Fruit fly (Drosophila melanogaster) whole organism, embryonic: ENCODE data around the gene CstF64.

Experiments used
- Antp ChIP-seq: fragments of 200-800 bp; sonication (Bioruptor generic); optimal IDR thresholded peaks from 3 replicates; lab custom pipeline; 2016; ENCODE audit warnings: missing biosample characterization, missing genetic modification characterization
- Atf3 ChIP-seq: fragments of 200-800 bp; sonication (Bioruptor generic); optimal IDR thresholded peaks from 3 replicates; lab custom pipeline; 2016; ENCODE audit warnings: missing biosample characterization, missing genetic modification characterization
- CG10209 ChIP-seq: fragments of 200-800 bp; sonication (Bioruptor generic); optimal IDR thresholded peaks from 3 replicates; lab custom pipeline; 2017; ENCODE audit warnings: missing biosample characterization, mild to moderate bottlenecking, missing genetic modification characterization, missing genetic modification reagents
- CG13287 ChIP-seq: fragments of 200-800 bp; sonication (Bioruptor generic); IDR thresholded peaks from 2 replicates; pipeline ENCODE4 v1.3.6; 2022; ENCODE audit warnings: missing biosample characterization, missing genetic modification characterization; ENCODE audit not compliant: partially characterized antibody
- CG13424 ChIP-seq: fragments of 200-800 bp; sonication (Bioruptor generic); optimal IDR thresholded peaks from 2 replicates; lab custom pipeline; 2019; ENCODE audit warnings: missing biosample characterization, mild to moderate bottlenecking, missing genetic modification characterization, moderate library complexity
- CG13624 ChIP-seq: fragments of 200-800 bp; sonication (Bioruptor generic); optimal IDR thresholded peaks from 2 replicates; lab custom pipeline; 2016; ENCODE audit warnings: missing biosample characterization, missing genetic modification characterization
- CG14710 ChIP-seq: fragments of 200-800 bp; sonication (Bioruptor generic); optimal IDR thresholded peaks from 3 replicates; lab custom pipeline; 2019; ENCODE audit warnings: missing biosample characterization, mild to moderate bottlenecking, missing genetic modification characterization, moderate library complexity
- CG15011 ChIP-seq: fragments of 200-800 bp; sonication (Bioruptor generic); optimal IDR thresholded peaks from 3 replicates; lab custom pipeline; 2018; ENCODE audit warnings: missing biosample characterization, mild to moderate bottlenecking, missing genetic modification characterization
- CG1603 ChIP-seq: fragments of 200-800 bp; sonication (Bioruptor generic); optimal IDR thresholded peaks from 2 replicates; lab custom pipeline; 2019; ENCODE audit warnings: missing biosample characterization, mild to moderate bottlenecking, missing genetic modification characterization, moderate library complexity
- CG16813 ChIP-seq: fragments of 200-800 bp; sonication (Bioruptor generic); IDR thresholded peaks from 3 replicates; pipeline ENCODE4 v1.3.6; 2022; ENCODE audit warnings: missing biosample characterization, missing genetic modification characterization; ENCODE audit not compliant: partially characterized antibody
- CG17829 ChIP-seq: fragments of 200-800 bp; optimal IDR thresholded peaks from 2 replicates; lab custom pipeline; 2019; ENCODE audit warnings: missing biosample characterization, mild to moderate bottlenecking, missing genetic modification characterization, moderate library complexity
- CG2120 ChIP-seq: fragments of 200-800 bp; sonication (Bioruptor generic); optimal IDR thresholded peaks from 3 replicates; lab custom pipeline; 2016; ENCODE audit warnings: missing biosample characterization, missing genetic modification characterization
- CG32772 ChIP-seq: fragments of 200-800 bp; sonication (Bioruptor generic); IDR thresholded peaks from 2 replicates; pipeline ENCODE4 v1.3.6; 2022; ENCODE audit warnings: missing biosample characterization, missing genetic modification characterization
- CG3407 ChIP-seq: fragments of 200-800 bp; sonication (Bioruptor generic); optimal IDR thresholded peaks from 2 replicates; lab custom pipeline; 2018; ENCODE audit warnings: missing biosample characterization, mild to moderate bottlenecking, missing genetic modification characterization
- CG42726 ChIP-seq: fragments of 200-800 bp; sonication (Bioruptor generic); IDR thresholded peaks from 2 replicates; pipeline ENCODE4 v1.3.6; 2022; ENCODE audit warnings: missing biosample characterization, missing genetic modification characterization; ENCODE audit not compliant: partially characterized antibody
- CG5953 ChIP-seq: fragments of 200-800 bp; sonication (Bioruptor generic); IDR thresholded peaks from 2 replicates; pipeline ENCODE4 v1.3.6; 2022; ENCODE audit warnings: missing biosample characterization, missing genetic modification characterization
- Dbx ChIP-seq: fragments of 200-800 bp; sonication (Bioruptor generic); IDR thresholded peaks from 3 replicates; pipeline ENCODE4 v1.3.6; 2022; ENCODE audit warnings: missing biosample characterization, missing genetic modification characterization
- Elba2 ChIP-seq: fragments of 200-800 bp; sonication (Bioruptor generic); optimal IDR thresholded peaks from 3 replicates; lab custom pipeline; 2016; ENCODE audit warnings: missing biosample characterization, missing genetic modification characterization
- Ets65A ChIP-seq: fragments of 200-800 bp; sonication (Bioruptor generic); peaks from one replicate; lab custom pipeline; 2016; ENCODE audit warnings: missing biosample characterization, missing genetic modification characterization
- H15 ChIP-seq: fragments of 200-800 bp; sonication (Bioruptor generic); IDR thresholded peaks from 3 replicates; pipeline ENCODE4 v1.3.6; 2022; ENCODE audit warnings: missing biosample characterization, missing genetic modification characterization
- HmgZ ChIP-seq: fragments of 200-800 bp; sonication (Bioruptor generic); optimal IDR thresholded peaks from 2 replicates; lab custom pipeline; 2018; ENCODE audit warnings: missing biosample characterization, mild to moderate bottlenecking, missing genetic modification characterization
- Hsf ChIP-seq: fragments of 200-800 bp; sonication (Bioruptor generic); optimal IDR thresholded peaks from 3 replicates; lab custom pipeline; 2016; ENCODE audit warnings: missing biosample characterization, missing genetic modification characterization
- NK7.1 ChIP-seq: fragments of 200-800 bp; sonication (Bioruptor generic); optimal IDR thresholded peaks from 3 replicates; lab custom pipeline; 2016; ENCODE audit warnings: missing biosample characterization, missing genetic modification characterization
- Oaz ChIP-seq: fragments of 200-800 bp; sonication (Bioruptor generic); IDR thresholded peaks from 2 replicates; pipeline ENCODE4 v1.3.6; 2022; ENCODE audit warnings: missing biosample characterization, missing genetic modification characterization
- Opbp ChIP-seq: fragments of 200-800 bp; sonication (Bioruptor generic); IDR thresholded peaks from 3 replicates; pipeline ENCODE4 v1.3.6; 2022; ENCODE audit warnings: missing biosample characterization, missing genetic modification characterization; ENCODE audit not compliant: partially characterized antibody
- PHDP ChIP-seq: fragments of 200-800 bp; sonication (Bioruptor generic); optimal IDR thresholded peaks from 3 replicates; lab custom pipeline; 2018; ENCODE audit warnings: missing biosample characterization, mild to moderate bottlenecking, missing genetic modification characterization, moderate library complexity
- Six4 ChIP-seq: fragments of 200-800 bp; sonication (Bioruptor generic); optimal IDR thresholded peaks from 2 replicates; lab custom pipeline; 2016; ENCODE audit warnings: missing biosample characterization, missing genetic modification characterization
- en ChIP-seq: fragments of 200-800 bp; sonication (Bioruptor generic); optimal IDR thresholded peaks from 2 replicates; lab custom pipeline; 2016; ENCODE audit warnings: missing biosample characterization, missing genetic modification characterization
- esg ChIP-seq: fragments of 200-800 bp; sonication (Bioruptor generic); conservative IDR thresholded peaks from 2 replicates; pipeline ENCODE4 v1.3.6; 2022; ENCODE audit warnings: missing biosample characterization, missing genetic modification characterization
- grau ChIP-seq: fragments of 200-800 bp; optimal IDR thresholded peaks from 3 replicates; lab custom pipeline; 2019; ENCODE audit warnings: missing biosample characterization, mild to moderate bottlenecking, missing genetic modification characterization, moderate library complexity
- gsb ChIP-seq: fragments of 200-800 bp; sonication (Bioruptor generic); IDR thresholded peaks from 2 replicates; pipeline ENCODE4 v1.3.6; 2022; ENCODE audit warnings: missing biosample characterization, missing genetic modification characterization
- hbn ChIP-seq: fragments of 200-800 bp; sonication (Bioruptor generic); IDR thresholded peaks from 2 replicates; pipeline ENCODE4 v1.3.6; 2022; ENCODE audit warnings: missing biosample characterization, missing genetic modification characterization; ENCODE audit not compliant: partially characterized antibody
- inv ChIP-seq: fragments of 200-800 bp; sonication (Bioruptor generic); IDR thresholded peaks from 2 replicates; pipeline ENCODE4 v1.3.6; 2022; ENCODE audit warnings: missing biosample characterization, missing genetic modification characterization; ENCODE audit not compliant: partially characterized antibody
- kah ChIP-seq: fragments of 200-800 bp; sonication (Bioruptor generic); optimal IDR thresholded peaks from 2 replicates; lab custom pipeline; 2018; ENCODE audit warnings: missing biosample characterization, mild to moderate bottlenecking, missing genetic modification characterization
- kni ChIP-seq: fragments of 200-800 bp; sonication (Bioruptor generic); optimal IDR thresholded peaks from 3 replicates; lab custom pipeline; 2017; ENCODE audit warnings: mild to moderate bottlenecking, missing biosample characterization, missing genetic modification reagents, missing genetic modification characterization
- lilli ChIP-seq: fragments of 200-800 bp; sonication (Bioruptor generic); optimal IDR thresholded peaks from 3 replicates; lab custom pipeline; 2016; ENCODE audit warnings: missing biosample characterization, missing genetic modification characterization
- lola ChIP-seq, 3 experiments: fragments of >200 bp in 2 of 3; fragments of 200-800 bp in 1 of 3; sonication (Bioruptor generic) in 1 of 3; optimal IDR thresholded peaks; 2 replicates each; lab custom pipeline; 2017 to 2019; ENCODE audit warnings: missing biosample characterization in 3 of 3, missing genetic modification characterization in 3 of 3, mild to moderate bottlenecking in 1 of 3, moderate library complexity in 1 of 3
- lov ChIP-seq, 2 experiments: fragments of 200-800 bp in 1 of 2; fragments of >200 bp in 1 of 2; sonication (Bioruptor generic) in 1 of 2; IDR thresholded peaks in 1 of 2; optimal IDR thresholded peaks in 1 of 2; 2 replicates in 1 of 2; 3 replicates in 1 of 2; pipeline versions ENCODE4 v1.3.6 to Lab custom; 2017 to 2022; ENCODE audit warnings: missing biosample characterization in 1 of 2, missing genetic modification characterization in 1 of 2
- luna ChIP-seq: fragments of 200-800 bp; sonication (Bioruptor generic); optimal IDR thresholded peaks from 2 replicates; lab custom pipeline; 2016; ENCODE audit warnings: missing biosample characterization, missing genetic modification characterization
- nau ChIP-seq: fragments of 200-800 bp; sonication (Bioruptor generic); optimal IDR thresholded peaks from 3 replicates; lab custom pipeline; 2017; ENCODE audit warnings: missing biosample characterization, mild to moderate bottlenecking, missing genetic modification characterization, missing genetic modification reagents
- otp ChIP-seq: fragments of 200-800 bp; sonication (Bioruptor generic); IDR thresholded peaks from 3 replicates; pipeline ENCODE4, ENCODE4 v1.3.6; 2022; ENCODE audit warnings: missing biosample characterization, missing genetic modification characterization
- pros ChIP-seq: fragments of 200-800 bp; sonication (Bioruptor generic); optimal IDR thresholded peaks from 3 replicates; lab custom pipeline; 2019; ENCODE audit warnings: missing biosample characterization, mild to moderate bottlenecking, missing genetic modification characterization, moderate library complexity
- psq ChIP-seq: fragments of 200-800 bp; sonication (Bioruptor generic); optimal IDR thresholded peaks from 2 replicates; lab custom pipeline; 2017; ENCODE audit warnings: missing biosample characterization, missing genetic modification characterization
- salm ChIP-seq: fragments of 200-800 bp; sonication (Bioruptor generic); optimal IDR thresholded peaks from 2 replicates; lab custom pipeline; 2018; ENCODE audit warnings: missing biosample characterization, mild to moderate bottlenecking, missing genetic modification characterization
- seq ChIP-seq: fragments of 200-800 bp; sonication (Bioruptor generic); IDR thresholded peaks from 2 replicates; pipeline ENCODE4 v1.3.6; 2022; ENCODE audit warnings: missing biosample characterization, missing genetic modification characterization
- tap ChIP-seq: fragments of 200-800 bp; optimal IDR thresholded peaks from 3 replicates; lab custom pipeline; 2019; ENCODE audit warnings: missing biosample characterization, mild to moderate bottlenecking, missing genetic modification characterization, moderate library complexity
- tll ChIP-seq, 2 experiments: fragments of 200-800 bp in 1 of 2; fragments of >200 bp in 1 of 2; sonication (Bioruptor generic) in 1 of 2; optimal IDR thresholded peaks; 2 replicates each; lab custom pipeline; 2017 to 2019; ENCODE audit warnings: missing biosample characterization in 2 of 2, missing genetic modification characterization in 2 of 2, mild to moderate bottlenecking in 1 of 2, moderate library complexity in 1 of 2
- ttk ChIP-seq: fragments of 200-800 bp; sonication (Bioruptor generic); IDR thresholded peaks from 2 replicates; pipeline ENCODE4 v2.1.2; 2022; ENCODE audit warnings: missing biosample characterization, missing genetic modification characterization

The CstF64 gene

dm6 chr3R:18658945-18659642 is at the start of gene CstF64, which contains the start of gene CG31224 (continued):
- TF ChIP-seq Antp (peak; percentile 88), inv (no peak), CG5953 (GFP tag; lab: Robert Waterston, UW) (peak; percentile 55; the same call in 1 of the 2 replicates), en (GFP tag; lab: Kevin White, UChicago) (peak; percentile 47), tll (GFP tag; optimal IDR thresholded peaks at IDR 0.05; lab: Kevin White, UChicago) (no peak), kni (peak; percentile 54), otp (GFP tag; lab: Robert Waterston, UW) (peak; percentile 70; the same call in 2 of the 3 replicates), CG10209 (GFP tag; lab: Kevin White, UChicago) (no peak), CG2120 (GFP tag; lab: Kevin White, UChicago) (peak; percentile 95), CG3407 (GFP tag; lab: Kevin White, UChicago) (no peak), Ets65A (peak; percentile 99), salm (tag; lab: Kevin White, UChicago) (peak; percentile 36), luna (GFP tag; lab: Kevin White, UChicago) (peak; percentile 88), seq (GFP tag; lab: Robert Waterston, UW) (peak; percentile 66; the same call in 1 of the 2 replicates), Oaz (GFP tag; lab: Robert Waterston, UW) (peak; percentile 63; the same call in 1 of the 2 replicates), psq (GFP tag; lab: Kevin White, UChicago) (peak; percentile 40), Hsf (GFP tag; lab: Kevin White, UChicago) (peak; percentile 92), CG14710 (tag; lab: Kevin White, UChicago) (peak; percentile 89), pros (no peak), lola (GFP tag; optimal IDR thresholded peaks at IDR 0.05; lab: Kevin White, UChicago) (peak in 1 of 3 experiments; percentile 78), CG13624 (peak; percentile 92), CG13287 (no peak; the same call in none of the 2 replicates), tap (no peak), CG16813 (GFP tag; lab: Robert Waterston, UW) (peak; percentile 34; the same call in 1 of the 3 replicates), gsb (no peak), PHDP (tag; lab: Kevin White, UChicago) (peak; percentile 78), CG17829 (tag; lab: Kevin White, UChicago) (peak; percentile 86), NK7.1 (peak; percentile 79), lilli (GFP tag; lab: Kevin White, UChicago) (peak; percentile 92), lov (optimal IDR thresholded peaks at IDR 0.05; lab: Kevin White, UChicago) (no peak), lov (GFP tag; IDR thresholded peaks at IDR 0.05; lab: Robert Waterston, UW) (peak; percentile 50; the same call in 1 of the 3 replicates), grau (tag; lab: Kevin White, UChicago) (peak; percentile 81), hbn (GFP tag; lab: Robert Waterston, UW) (no peak), ttk (GFP tag; lab: Robert Waterston, UW) (peak; percentile 82), CG13424 (peak; percentile 83), Elba2 (GFP tag; lab: Kevin White, UChicago) (peak; percentile 67), Atf3 (GFP tag; lab: Kevin White, UChicago) (peak; percentile 82), Dbx (peak; percentile 85), Opbp (GFP tag; lab: Robert Waterston, UW) (0 out of 3 replicates have a peak, but pooled peaks have one; percentile 36), esg (peak; percentile 68), nau (no peak), CG15011 (GFP tag; lab: Kevin White, UChicago) (no peak), CG1603 (no peak), HmgZ (tag; lab: Kevin White, UChicago) (peak; percentile 79), H15 (peak; percentile 81), Six4 (GFP tag; lab: Kevin White, UChicago) (peak; percentile 68), CG32772 (GFP tag; lab: Robert Waterston, UW) (peak; percentile 77), kah (GFP tag; lab: Kevin White, UChicago) (peak; percentile 8), CG42726 (GFP tag; lab: Robert Waterston, UW) (no peak)
